Worm (Caenorhabditis elegans) whole organism, L2 larva: ENCODE data around the gene F31D4.5.

ENCODE experiments used
- F13H6.1 ChIP-seq: sonication (generic microtip); optimal IDR thresholded peaks from 2 replicates; lab custom pipeline; 2016; ENCODE audit warnings: missing genetic modification characterization, missing compliant biosample characterization
- alr-1 ChIP-seq: fragments of 150-350 bp; optimal IDR thresholded peaks from 2 replicates; lab custom pipeline; 2014; ENCODE audit warnings: missing biosample characterization, missing genetic modification characterization
- aly-2 ChIP-seq: fragments of 150-350 bp; optimal IDR thresholded peaks from 2 replicates; lab custom pipeline; 2014; ENCODE audit warnings: missing biosample characterization, missing genetic modification characterization
- ama-1 ChIP-seq: fragments of 150-350 bp; optimal IDR thresholded peaks from 2 replicates; lab custom pipeline; 2018; ENCODE audit warnings: inconsistent platforms
- ceh-82 ChIP-seq: fragments of 150-350 bp; optimal IDR thresholded peaks from 2 replicates; lab custom pipeline; 2014; ENCODE audit warnings: missing biosample characterization, missing genetic modification characterization
- crh-2 ChIP-seq: sonication (generic microtip); optimal IDR thresholded peaks from 2 replicates; lab custom pipeline; 2017; ENCODE audit warnings: missing biosample characterization, missing genetic modification characterization
- fos-1 ChIP-seq: fragments of 150-350 bp; optimal IDR thresholded peaks from 2 replicates; lab custom pipeline; 2014; ENCODE audit warnings: missing biosample characterization, missing genetic modification characterization
- gmeb-1 ChIP-seq: fragments of 150-350 bp; optimal IDR thresholded peaks from 2 replicates; lab custom pipeline; 2014; ENCODE audit warnings: missing biosample characterization, missing genetic modification characterization
- nhr-77 ChIP-seq: fragments of 150-350 bp; optimal IDR thresholded peaks from 2 replicates; lab custom pipeline; 2014; ENCODE audit warnings: missing biosample characterization, missing genetic modification characterization
- peb-1 ChIP-seq: fragments of 150-350 bp; optimal IDR thresholded peaks from 2 replicates; lab custom pipeline; 2014; ENCODE audit warnings: missing biosample characterization, missing genetic modification characterization
- skn-1 ChIP-seq: sonication (generic microtip); optimal IDR thresholded peaks from 2 replicates; lab custom pipeline; 2017; ENCODE audit warnings: missing biosample characterization, missing genetic modification characterization
- snpc-4 ChIP-seq: fragments of 150-350 bp; optimal IDR thresholded peaks from 2 replicates; lab custom pipeline; 2014; ENCODE audit warnings: missing biosample characterization, missing genetic modification characterization
- zag-1 ChIP-seq: fragments of 150-350 bp; optimal IDR thresholded peaks from 2 replicates; lab custom pipeline; 2014; ENCODE audit warnings: missing biosample characterization, missing genetic modification characterization

The F31D4.5 gene

DNA sequence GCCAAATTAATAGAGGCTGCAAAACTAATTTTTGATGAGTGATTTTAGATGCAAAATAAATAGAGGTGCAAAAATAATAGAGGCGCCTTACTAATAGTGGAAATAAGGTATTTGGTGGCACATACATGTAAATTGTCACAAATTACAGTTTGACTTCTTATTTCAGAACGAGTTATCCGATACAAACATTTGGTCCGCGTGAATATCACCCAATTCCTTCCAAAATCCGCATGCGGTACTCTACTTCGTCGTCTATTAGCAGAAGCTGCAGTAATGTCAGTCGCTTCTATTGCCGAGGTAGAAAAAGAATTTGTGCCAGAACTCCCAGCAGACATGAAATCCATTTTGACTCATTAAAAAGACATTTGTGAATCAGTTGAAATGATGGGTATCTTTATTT is 53.1 kb downstream of the F31D4.5 start:
- TF ChIP-seq ama-1: no peak
- no peak for TF ChIP-seq ceh-82
- no peak for TF ChIP-seq skn-1 (tag; lab: Kevin White, UChicago)
- no peak for TF ChIP-seq alr-1 (tag; lab: Kevin White, UChicago)
- no peak for TF ChIP-seq snpc-4 (tag; lab: Kevin White, UChicago)
- TF ChIP-seq aly-2 (tag; lab: Kevin White, UChicago): no peak
- no peak for TF ChIP-seq gmeb-1
- no peak for TF ChIP-seq peb-1
- no peak for TF ChIP-seq fos-1
- TF ChIP-seq zag-1 (tag; lab: Kevin White, UChicago): no peak
- no peak for TF ChIP-seq F13H6.1 (tag; lab: Kevin White, UChicago)
- no peak for TF ChIP-seq crh-2 (tag; lab: Kevin White, UChicago)
- no peak for TF ChIP-seq nhr-77 (tag; lab: Kevin White, UChicago)
